Fruit fly (Drosophila melanogaster): Measurements from ENCODE around the gene RnpS1.

RnpS1 gene

DNA sequence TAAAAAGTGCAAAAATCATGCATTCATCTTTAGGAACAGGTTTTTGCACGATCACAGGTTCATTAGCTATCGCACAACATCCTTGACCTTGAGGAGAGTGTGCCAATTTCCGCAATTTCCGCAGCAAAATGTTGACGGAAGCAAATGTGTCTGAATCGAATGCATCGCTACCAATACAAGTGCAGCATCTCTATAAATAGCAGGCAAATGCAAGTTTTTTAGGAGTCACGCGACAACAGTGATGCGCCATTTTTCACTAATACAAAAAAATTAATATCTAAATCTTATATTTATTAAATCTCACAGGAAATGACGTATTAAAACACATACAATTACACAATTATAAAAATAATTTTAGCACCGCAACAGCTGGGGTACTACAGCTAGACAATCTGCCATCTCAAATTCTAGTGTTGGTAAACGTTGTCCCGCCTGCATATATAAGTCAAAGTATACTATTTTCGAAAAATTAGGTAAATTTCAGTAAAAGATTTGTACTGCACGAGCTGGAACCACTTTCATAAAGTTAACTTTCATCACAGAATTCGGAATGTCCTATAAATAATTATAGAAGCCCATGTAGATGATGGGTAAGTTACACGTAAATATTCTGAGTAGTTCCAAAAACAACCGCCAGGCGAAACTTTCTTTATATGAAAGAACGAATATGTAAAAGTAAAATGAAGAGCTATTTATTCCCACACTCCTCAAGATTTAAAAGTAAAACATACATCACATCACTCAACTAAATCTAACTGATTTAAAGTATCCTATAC, 22.2 kb downstream of the RnpS1 start, which contains the start of gene CG9399 (continued):
- peak in 1 of 2 experiments; percentile 78 for TF ChIP-seq insv (GFP tag; optimal IDR thresholded peaks at IDR 0.05)
- TF ChIP-seq H15 (GFP tag; IDR thresholded peaks at IDR 0.05): peak; percentile 99
- TF ChIP-seq repo (GFP tag; optimal IDR thresholded peaks at IDR 0.05): peak; percentile 84
- TF ChIP-seq CG4404 (GFP tag; IDR thresholded peaks at IDR 0.05): peak; percentile 97
- peak; percentile 90 for TF ChIP-seq CG15514 (GFP tag; optimal IDR thresholded peaks at IDR 0.05)
- TF ChIP-seq CG12104 (GFP tag; optimal IDR thresholded peaks at IDR 0.05): peak; percentile 93
- TF ChIP-seq ro (GFP tag; IDR thresholded peaks at IDR 0.05): peak; percentile 95
- TF ChIP-seq Aef1 (GFP tag; IDR thresholded peaks at IDR 0.05): peak; percentile 98
- TF ChIP-seq unpg (GFP tag; optimal IDR thresholded peaks at IDR 0.05): peak; percentile 98
- peak; percentile 91 for TF ChIP-seq CG31224 (GFP tag; IDR thresholded peaks at IDR 0.05)
- TF ChIP-seq kah (GFP tag; optimal IDR thresholded peaks at IDR 0.05): peak; percentile 88
- TF ChIP-seq tio (GFP tag; optimal IDR thresholded peaks at IDR 0.05): peak; percentile 97
- TF ChIP-seq eyg (GFP tag; optimal IDR thresholded peaks at IDR 0.05): peak; percentile 76
- TF ChIP-seq E2f2 (GFP tag; IDR thresholded peaks at IDR 0.05): peak; percentile 83
- peak; percentile 51 for TF ChIP-seq vnd (GFP tag; IDR thresholded peaks at IDR 0.05; ENCODE audit: partially characterized antibody)
- peak; percentile 77 for TF ChIP-seq crol (GFP tag; IDR thresholded peaks at IDR 0.05)
- peak; percentile 95 for TF ChIP-seq ATbp (GFP tag; optimal IDR thresholded peaks at IDR 0.05)
- no peak for TF ChIP-seq Kr (GFP tag; optimal IDR thresholded peaks at IDR 0.05)
- peak; percentile 72 for TF ChIP-seq ac (GFP tag; optimal IDR thresholded peaks at IDR 0.05)
- TF ChIP-seq B-H1 (GFP tag; IDR thresholded peaks at IDR 0.05): peak; percentile 98
- TF ChIP-seq wdn (GFP tag; IDR thresholded peaks at IDR 0.05): peak; percentile 92
- peak; percentile 96 for TF ChIP-seq CG2678 (tag; optimal IDR thresholded peaks at IDR 0.05)
- peak; percentile 79 for TF ChIP-seq her (GFP tag; optimal IDR thresholded peaks at IDR 0.05)
- peak; percentile 64; the same call in 1 of the 2 replicates for TF ChIP-seq amos (GFP tag; IDR thresholded peaks at IDR 0.05; ENCODE audit: partially characterized antibody)
- TF ChIP-seq Hmx (GFP tag; optimal IDR thresholded peaks at IDR 0.05): peak; percentile 88
- peak; percentile 92 for TF ChIP-seq Dad (GFP tag; optimal IDR thresholded peaks at IDR 0.05)
- peak; percentile 51 for TF ChIP-seq CG34224 (GFP tag; IDR thresholded peaks at IDR 0.05; ENCODE audit: partially characterized antibody)
- TF ChIP-seq CG18262 (tag; optimal IDR thresholded peaks at IDR 0.05): peak; percentile 97
- TF ChIP-seq zen2 (GFP tag; IDR thresholded peaks at IDR 0.05; ENCODE audit: partially characterized antibody): no peak
- peak; percentile 96 for TF ChIP-seq gt (GFP tag; IDR thresholded peaks at IDR 0.05)
- peak; percentile 95 for TF ChIP-seq CG1233 (GFP tag; optimal IDR thresholded peaks at IDR 0.05)
- TF ChIP-seq mam (GFP tag; optimal IDR thresholded peaks at IDR 0.05): peak; percentile 92
- TF ChIP-seq CG2129 (GFP tag; IDR thresholded peaks at IDR 0.05; ENCODE audit: partially characterized antibody): peak; percentile 24; the same call in 1 of the 2 replicates
- TF ChIP-seq Atf3 (GFP tag; optimal IDR thresholded peaks at IDR 0.05): peak; percentile 92
- TF ChIP-seq dmrt99B (tag; optimal IDR thresholded peaks at IDR 0.05): peak; percentile 97
- TF ChIP-seq Oaz (GFP tag; IDR thresholded peaks at IDR 0.05): peak; percentile 95
- TF ChIP-seq stwl (tag; optimal IDR thresholded peaks at IDR 0.05): peak; percentile 83
- peak; percentile 98 for TF ChIP-seq CG32772 (GFP tag; IDR thresholded peaks at IDR 0.05)
- TF ChIP-seq wek (GFP tag; optimal IDR thresholded peaks at IDR 0.05): peak; percentile 77
- peak; percentile 98 for TF ChIP-seq CG30431 (GFP tag; optimal IDR thresholded peaks at IDR 0.05)
- peak; percentile 98 for TF ChIP-seq CG17359 (tag; optimal IDR thresholded peaks at IDR 0.05)
- peak; percentile 95 for TF ChIP-seq CG13123 (GFP tag; optimal IDR thresholded peaks at IDR 0.05)
- peak; percentile 99 for TF ChIP-seq CG1602 (GFP tag; optimal IDR thresholded peaks at IDR 0.05)
- TF ChIP-seq CG6254 (GFP tag; optimal IDR thresholded peaks at IDR 0.05): peak; percentile 93
- peak; percentile 93 for TF ChIP-seq sug (tag; optimal IDR thresholded peaks at IDR 0.05)
- peak; percentile 88 for TF ChIP-seq MTF-1 (GFP tag; optimal IDR thresholded peaks at IDR 0.05; ENCODE audit: borderline replicate concordance)
- TF ChIP-seq CG16815 (GFP tag; optimal IDR thresholded peaks at IDR 0.05): peak; percentile 96
- peak; percentile 91 for TF ChIP-seq CG3281 (GFP tag; optimal IDR thresholded peaks at IDR 0.05)
- peak; percentile 65 for TF ChIP-seq btn (GFP tag; optimal IDR thresholded peaks at IDR 0.05)
